Worm (Caenorhabditis elegans) whole organism, early embryonic: ENCODE results near the gene btb-9.

Experiments used
- B0310.2 ChIP-seq: sonication (generic microtip); optimal IDR thresholded peaks from 2 replicates; lab custom pipeline; 2016; ENCODE audit warnings: mild to moderate bottlenecking, missing genetic modification characterization, missing compliant biosample characterization
- F13C5.2 ChIP-seq: sonication (generic microtip); optimal IDR thresholded peaks from 2 replicates; lab custom pipeline; 2017; ENCODE audit warnings: mild to moderate bottlenecking, missing genetic modification characterization, inconsistent platforms, missing compliant biosample characterization
- aly-1 ChIP-seq: sonication (generic microtip); optimal IDR thresholded peaks from 2 replicates; lab custom pipeline; 2016; ENCODE audit warnings: missing genetic modification characterization, missing compliant biosample characterization
- ama-1 ChIP-seq: fragments of 150-350 bp; optimal IDR thresholded peaks from 2 replicates; lab custom pipeline; 2014
- ceh-13 ChIP-seq: fragments of 200-800 bp; sonication (Bioruptor generic); optimal IDR thresholded peaks from 2 replicates; lab custom pipeline; 2018; ENCODE audit warnings: mild to moderate bottlenecking, missing genetic modification characterization, missing compliant biosample characterization
- ceh-36 ChIP-seq: sonication (generic microtip); optimal IDR thresholded peaks from 2 replicates; lab custom pipeline; 2016; ENCODE audit warnings: missing genetic modification characterization, inconsistent platforms, missing compliant biosample characterization
- ets-7 ChIP-seq: sonication (generic microtip); optimal IDR thresholded peaks from 2 replicates; lab custom pipeline; 2016; ENCODE audit warnings: missing genotype, missing genetic modification characterization, missing compliant biosample characterization
- flt-1 ChIP-seq: fragments of 200-800 bp; sonication (Bioruptor generic); IDR thresholded peaks from 2 replicates; pipeline ENCODE4 v1.3.6; 2022; ENCODE audit warnings: missing genetic modification characterization, missing compliant biosample characterization
- hmbx-1 ChIP-seq: sonication (generic microtip); optimal IDR thresholded peaks from 2 replicates; lab custom pipeline; 2016; ENCODE audit warnings: mild to moderate bottlenecking, missing genetic modification characterization, missing compliant biosample characterization
- hnd-1 ChIP-seq: sonication (generic microtip); optimal IDR thresholded peaks from 2 replicates; lab custom pipeline; 2016; ENCODE audit warnings: missing genetic modification characterization, missing compliant biosample characterization
- scrt-1 ChIP-seq: fragments of 200-800 bp; sonication (Bioruptor generic); IDR thresholded peaks from 2 replicates; pipeline ENCODE4 v1.3.6; 2022; ENCODE audit warnings: missing genetic modification characterization, missing compliant biosample characterization
- sea-1 ChIP-seq: fragments of 200-800 bp; sonication (Bioruptor generic); conservative IDR thresholded peaks from 2 replicates; pipeline ENCODE4 v1.3.6; 2022; ENCODE audit warnings: missing genetic modification characterization, missing compliant biosample characterization
- tbx-37 ChIP-seq: fragments of 200-800 bp; sonication (Bioruptor generic); conservative IDR thresholded peaks from 2 replicates; pipeline ENCODE4 v1.3.6; 2022; ENCODE audit warnings: missing genetic modification reagents, missing genetic modification characterization, missing compliant biosample characterization
- tra-4 ChIP-seq: sonication (generic microtip); optimal IDR thresholded peaks from 2 replicates; lab custom pipeline; 2017; ENCODE audit warnings: missing genetic modification characterization, missing compliant biosample characterization

- no peak for TF ChIP-seq ama-1 (lab: Kevin White, UChicago)
- TF ChIP-seq tra-4 (tag; lab: Kevin White, UChicago), result no peak
- TF ChIP-seq ceh-13 (GFP tag; lab: Kevin White, UChicago), result no peak
- no peak for TF ChIP-seq flt-1 (GFP tag; lab: Robert Waterston, UW)
- no peak for TF ChIP-seq F13C5.2 (tag; lab: Kevin White, UChicago)
- no peak for TF ChIP-seq B0310.2 (tag; lab: Kevin White, UChicago)
- TF ChIP-seq ets-7 (tag; lab: Kevin White, UChicago), result no peak
- TF ChIP-seq aly-1 (tag; lab: Kevin White, UChicago), result no peak
- no peak for TF ChIP-seq tbx-37
- no peak for TF ChIP-seq sea-1 (GFP tag; lab: Robert Waterston, UW)
- TF ChIP-seq hnd-1 (tag; lab: Kevin White, UChicago), result no peak
- TF ChIP-seq scrt-1 (GFP tag; lab: Robert Waterston, UW), result no peak
- no peak for TF ChIP-seq ceh-36
- no peak for TF ChIP-seq hmbx-1 (tag; lab: Kevin White, UChicago)
Measured at ce11 chrII:1694530-1694929, 33.8 kb upstream of the btb-9 start, which contains the start of gene fbxc-26.
